Fruit fly (Drosophila melanogaster) whole organism, adult: Measurements from ENCODE around the gene CG15888.

ENCODE experiments used
- CG11617 ChIP-seq: fragments of 200-800 bp; sonication (Bioruptor generic); optimal IDR thresholded peaks from 2 replicates; lab custom pipeline; 2017; ENCODE audit warnings: mild to moderate bottlenecking, missing biosample characterization, missing genetic modification reagents, missing genetic modification characterization
- CG12768 ChIP-seq: fragments of 200-800 bp; sonication (Bioruptor generic); optimal IDR thresholded peaks from 2 replicates; lab custom pipeline; 2017; ENCODE audit warnings: missing biosample characterization, missing genetic modification characterization, mild to moderate bottlenecking, moderate library complexity, missing genetic modification reagents
- CG14711 ChIP-seq: fragments of 200-800 bp; sonication (Bioruptor generic); optimal IDR thresholded peaks from 2 replicates; lab custom pipeline; 2018; ENCODE audit warnings: missing biosample characterization, mild to moderate bottlenecking, missing genetic modification characterization, moderate library complexity
- CG1620 ChIP-seq: fragments of 200-800 bp; sonication (Bioruptor generic); optimal IDR thresholded peaks from 2 replicates; lab custom pipeline; 2016; ENCODE audit warnings: missing biosample characterization, missing genetic modification characterization
- CG33017 ChIP-seq: fragments of 200-800 bp; sonication (Bioruptor generic); optimal IDR thresholded peaks from 2 replicates; lab custom pipeline; 2018; ENCODE audit warnings: missing biosample characterization, mild to moderate bottlenecking, missing genetic modification characterization, moderate library complexity
- CG5204 ChIP-seq: fragments of 200-800 bp; sonication (Bioruptor generic); optimal IDR thresholded peaks from 2 replicates; lab custom pipeline; 2016; ENCODE audit warnings: missing biosample characterization, missing genetic modification characterization
- CG7045 ChIP-seq: fragments of 200-800 bp; sonication (Bioruptor generic); optimal IDR thresholded peaks from 2 replicates; lab custom pipeline; 2017; ENCODE audit warnings: missing biosample characterization, mild to moderate bottlenecking, missing genetic modification characterization
- CG7101 ChIP-seq: fragments of 200-800 bp; sonication (Bioruptor generic); optimal IDR thresholded peaks from 2 replicates; lab custom pipeline; 2018; ENCODE audit warnings: missing biosample characterization, mild to moderate bottlenecking, missing genetic modification characterization, moderate library complexity
- Clk ChIP-seq: fragments of 200-800 bp; sonication (Bioruptor generic); optimal IDR thresholded peaks from 2 replicates; lab custom pipeline; 2017; ENCODE audit warnings: missing biosample characterization, missing genetic modification characterization
- Crg-1 ChIP-seq: fragments of 200-800 bp; sonication (Bioruptor generic); optimal IDR thresholded peaks from 2 replicates; lab custom pipeline; 2016; ENCODE audit warnings: missing biosample characterization, missing genetic modification characterization
- Hr96 ChIP-seq: fragments of 200-800 bp; sonication (Bioruptor generic); optimal IDR thresholded peaks from 2 replicates; lab custom pipeline; 2016; ENCODE audit warnings: missing biosample characterization, missing genetic modification characterization
- Mnt ChIP-seq: fragments of 200-800 bp; sonication (Bioruptor generic); optimal IDR thresholded peaks from 2 replicates; lab custom pipeline; 2016; ENCODE audit warnings: missing biosample characterization, mild to moderate bottlenecking, missing genetic modification characterization
- bab1 ChIP-seq: fragments of 200-800 bp; sonication (Bioruptor generic); optimal IDR thresholded peaks from 3 replicates; lab custom pipeline; 2019; ENCODE audit warnings: missing biosample characterization, mild to moderate bottlenecking, missing genetic modification characterization, moderate library complexity
- cic ChIP-seq: fragments of 200-800 bp; sonication (Bioruptor generic); optimal IDR thresholded peaks from 2 replicates; lab custom pipeline; 2017; ENCODE audit warnings: missing biosample characterization, mild to moderate bottlenecking, missing genetic modification characterization, moderate library complexity
- cnc ChIP-seq, 2 experiments: fragments of >200 bp; optimal IDR thresholded peaks; 2 replicates each; lab custom pipeline; 2017
- kay ChIP-seq: fragments of 200-800 bp; sonication (Bioruptor generic); peaks from one replicate; lab custom pipeline; 2016; ENCODE audit warnings: missing biosample characterization, missing genetic modification characterization, borderline replicate concordance
- ovo ChIP-seq: fragments of 200-800 bp; sonication (Bioruptor generic); optimal IDR thresholded peaks from 2 replicates; lab custom pipeline; 2016; ENCODE audit warnings: missing biosample characterization, missing genetic modification characterization
- pad ChIP-seq: fragments of 200-800 bp; sonication (Bioruptor generic); optimal IDR thresholded peaks from 3 replicates; lab custom pipeline; 2017; ENCODE audit warnings: missing biosample characterization, missing genetic modification characterization, mild to moderate bottlenecking, moderate library complexity, missing genetic modification reagents
- tj ChIP-seq: fragments of 200-800 bp; sonication (Bioruptor generic); optimal IDR thresholded peaks from 3 replicates; lab custom pipeline; 2017; ENCODE audit warnings: missing biosample characterization, mild to moderate bottlenecking, missing genetic modification characterization, moderate library complexity
- toe ChIP-seq: fragments of 200-800 bp; sonication (Bioruptor generic); optimal IDR thresholded peaks from 2 replicates; lab custom pipeline; 2016; ENCODE audit warnings: missing biosample characterization, missing genetic modification characterization

Gene CG15888

dm6 chr3R:13286118-13286579, at the start of gene CG15888:
TSS of gene CG15888 (minus strand) at chr3R:13286529.
- TF ChIP-seq CG12768 (GFP tag; lab: Kevin White, UChicago) (no peak), CG11617 (GFP tag; lab: Kevin White, UChicago) (no peak), CG5204 (GFP tag; lab: Kevin White, UChicago) (no peak), pad (no peak), Crg-1 (GFP tag; lab: Kevin White, UChicago) (no peak), Hr96 (no peak), cic (GFP tag; lab: Kevin White, UChicago) (no peak), tj (GFP tag; lab: Kevin White, UChicago) (no peak), bab1 (GFP tag; lab: Kevin White, UChicago) (no peak), Mnt (no peak), CG7045 (no peak), CG14711 (tag; lab: Kevin White, UChicago) (no peak), ovo (GFP tag; lab: Kevin White, UChicago) (no peak), CG1620 (GFP tag; lab: Kevin White, UChicago) (no peak), Clk (no peak), cnc (optimal IDR thresholded peaks at IDR 0.05; lab: Kevin White, UChicago) (no peak), CG33017 (tag; lab: Kevin White, UChicago) (no peak), kay (GFP tag; lab: Kevin White, UChicago) (no peak), toe (GFP tag; lab: Kevin White, UChicago) (no peak), CG7101 (tag; lab: Kevin White, UChicago) (no peak)

dm6 chr3R:13334007-13334406, 47.7 kb upstream of the CG15888 start, which contains the start of gene PK2-R2:
TSS of gene PK2-R2 (minus strand) at chr3R:13334166.
- no peak for TF ChIP-seq CG7101 (tag; lab: Kevin White, UChicago)
- no peak for TF ChIP-seq CG11617 (GFP tag; lab: Kevin White, UChicago)
- no peak for TF ChIP-seq CG7045
- no peak for TF ChIP-seq Hr96
- TF ChIP-seq Crg-1 (GFP tag; lab: Kevin White, UChicago) = no peak
- TF ChIP-seq Mnt = no peak
- TF ChIP-seq pad = no peak
- no peak for TF ChIP-seq toe (GFP tag; lab: Kevin White, UChicago)
- TF ChIP-seq CG12768 (GFP tag; lab: Kevin White, UChicago) = no peak

- TF ChIP-seq CG33017 (tag; lab: Kevin White, UChicago) = no peak
- TF ChIP-seq CG7045 = no peak
- no peak for TF ChIP-seq cnc (optimal IDR thresholded peaks at IDR 0.05; lab: Kevin White, UChicago)
- no peak for TF ChIP-seq CG1620 (GFP tag; lab: Kevin White, UChicago)
- no peak for TF ChIP-seq kay (GFP tag; lab: Kevin White, UChicago)
- TF ChIP-seq ovo (GFP tag; lab: Kevin White, UChicago) = no peak
- TF ChIP-seq toe (GFP tag; lab: Kevin White, UChicago) = no peak
- TF ChIP-seq tj (GFP tag; lab: Kevin White, UChicago) = no peak
- TF ChIP-seq CG14711 (tag; lab: Kevin White, UChicago) = no peak
- no peak for TF ChIP-seq bab1 (GFP tag; lab: Kevin White, UChicago)
Measured at dm6 chr3R:13333031-13333430, 46.7 kb upstream of the CG15888 start.

- no peak for TF ChIP-seq cic (GFP tag; lab: Kevin White, UChicago)
- TF ChIP-seq tj (GFP tag; lab: Kevin White, UChicago) = no peak
- TF ChIP-seq Crg-1 (GFP tag; lab: Kevin White, UChicago) = no peak
- TF ChIP-seq bab1 (GFP tag; lab: Kevin White, UChicago) = no peak
- no peak for TF ChIP-seq Hr96
- TF ChIP-seq CG14711 (tag; lab: Kevin White, UChicago) = no peak
- TF ChIP-seq CG5204 (GFP tag; lab: Kevin White, UChicago) = no peak
- no peak for TF ChIP-seq CG7045
- TF ChIP-seq ovo (GFP tag; lab: Kevin White, UChicago) = no peak
- TF ChIP-seq CG7101 (tag; lab: Kevin White, UChicago) = no peak
- TF ChIP-seq toe (GFP tag; lab: Kevin White, UChicago) = no peak
- no peak for TF ChIP-seq CG33017 (tag; lab: Kevin White, UChicago)
- no peak for TF ChIP-seq CG11617 (GFP tag; lab: Kevin White, UChicago)
- no peak for TF ChIP-seq Mnt
- TF ChIP-seq CG1620 (GFP tag; lab: Kevin White, UChicago) = no peak
- TF ChIP-seq pad = no peak
- no peak for TF ChIP-seq CG12768 (GFP tag; lab: Kevin White, UChicago)
- TF ChIP-seq cnc (optimal IDR thresholded peaks at IDR 0.05; lab: Kevin White, UChicago) = no peak
Measured at dm6 chr3R:13319873-13320272, 33.5 kb upstream of the CG15888 start.

- TF ChIP-seq CG11617 (GFP tag; lab: Kevin White, UChicago) (no peak), cic (GFP tag; lab: Kevin White, UChicago) (no peak), Crg-1 (GFP tag; lab: Kevin White, UChicago) (no peak), CG7045 (no peak), CG1620 (GFP tag; lab: Kevin White, UChicago) (no peak), CG5204 (GFP tag; lab: Kevin White, UChicago) (no peak), CG12768 (GFP tag; lab: Kevin White, UChicago) (no peak), toe (GFP tag; lab: Kevin White, UChicago) (no peak), Hr96 (no peak), kay (GFP tag; lab: Kevin White, UChicago) (no peak), tj (GFP tag; lab: Kevin White, UChicago) (no peak), CG14711 (tag; lab: Kevin White, UChicago) (no peak), Clk (no peak), bab1 (GFP tag; lab: Kevin White, UChicago) (no peak), cnc (optimal IDR thresholded peaks at IDR 0.05; lab: Kevin White, UChicago) (no peak)
Measured at dm6 chr3R:13319170-13319569, 32.8 kb upstream of the CG15888 start, which contains the start of gene CG45080. TSS of gene CG45080 (minus strand) at chr3R:13319270.

- TF ChIP-seq tj (GFP tag; lab: Kevin White, UChicago) (no peak), CG14711 (tag; lab: Kevin White, UChicago) (no peak), Hr96 (no peak), kay (GFP tag; lab: Kevin White, UChicago) (no peak), ovo (GFP tag; lab: Kevin White, UChicago) (no peak), Mnt (no peak), CG12768 (GFP tag; lab: Kevin White, UChicago) (no peak), CG33017 (tag; lab: Kevin White, UChicago) (no peak), cic (GFP tag; lab: Kevin White, UChicago) (no peak), cnc (optimal IDR thresholded peaks at IDR 0.05; lab: Kevin White, UChicago) (no peak), CG11617 (GFP tag; lab: Kevin White, UChicago) (no peak), toe (GFP tag; lab: Kevin White, UChicago) (no peak), Clk (no peak), CG7045 (no peak), CG1620 (GFP tag; lab: Kevin White, UChicago) (no peak)
Measured at dm6 chr3R:13313088-13313487, 26.8 kb upstream of the CG15888 start, which contains the start of gene CG44142. TSS of gene CG44142 (minus strand) at chr3R:13313188.
